Worm (Caenorhabditis elegans) whole organism, L2 larva: ENCODE measurements around the gene C31H2.14.

ENCODE experiments used
- C34F6.9 ChIP-seq: fragments of 150-350 bp; optimal IDR thresholded peaks from 2 replicates; lab custom pipeline; 2014; ENCODE audit warnings: missing biosample characterization, missing genetic modification characterization
- F13H6.1 ChIP-seq: sonication (generic microtip); optimal IDR thresholded peaks from 2 replicates; lab custom pipeline; 2016; ENCODE audit warnings: missing genetic modification characterization, missing compliant biosample characterization
- blmp-1 ChIP-seq: sonication (generic microtip); optimal IDR thresholded peaks from 2 replicates; lab custom pipeline; 2017; ENCODE audit warnings: missing genetic modification characterization, mild to moderate bottlenecking, missing compliant biosample characterization, antibody characterized with exemption, moderate library complexity; ENCODE audit not compliant: insufficient read depth
- ceh-16 ChIP-seq: fragments of 150-350 bp; optimal IDR thresholded peaks from 2 replicates; lab custom pipeline; 2014; ENCODE audit warnings: missing biosample characterization, missing genetic modification characterization
- ceh-82 ChIP-seq: fragments of 150-350 bp; optimal IDR thresholded peaks from 2 replicates; lab custom pipeline; 2014; ENCODE audit warnings: missing biosample characterization, missing genetic modification characterization
- crh-2 ChIP-seq: sonication (generic microtip); optimal IDR thresholded peaks from 2 replicates; lab custom pipeline; 2017; ENCODE audit warnings: missing biosample characterization, missing genetic modification characterization
- egl-27 ChIP-seq: sonication (generic microtip); optimal IDR thresholded peaks from 3 replicates; lab custom pipeline; 2017; ENCODE audit warnings: missing biosample characterization, missing genetic modification reagents, missing genetic modification characterization
- elt-3 ChIP-seq: sonication (generic microtip); optimal IDR thresholded peaks from 2 replicates; lab custom pipeline; 2017; ENCODE audit warnings: missing biosample characterization, missing genetic modification characterization
- fos-1 ChIP-seq: fragments of 150-350 bp; optimal IDR thresholded peaks from 2 replicates; lab custom pipeline; 2014; ENCODE audit warnings: missing biosample characterization, missing genetic modification characterization
- gmeb-1 ChIP-seq: fragments of 150-350 bp; optimal IDR thresholded peaks from 2 replicates; lab custom pipeline; 2014; ENCODE audit warnings: missing biosample characterization, missing genetic modification characterization
- lin-11 ChIP-seq: fragments of 150-350 bp; sonication (generic microtip); optimal IDR thresholded peaks from 2 replicates; lab custom pipeline; 2014; ENCODE audit warnings: missing biosample characterization, missing genetic modification characterization, inconsistent platforms, mixed read lengths
- lin-39 ChIP-seq: fragments of 150-350 bp; optimal IDR thresholded peaks from 2 replicates; lab custom pipeline; 2014; ENCODE audit warnings: missing biosample characterization, missing genetic modification reagents, missing genetic modification characterization
- mdl-1 ChIP-seq, 2 experiments: fragments of 150-350 bp in 1 of 2; sonication (generic microtip) in 1 of 2; optimal IDR thresholded peaks; 2 replicates each; lab custom pipeline; 2017; ENCODE audit warnings: missing biosample characterization in 2 of 2, missing genetic modification characterization in 2 of 2
- nhr-10 ChIP-seq: sonication (generic microtip); optimal IDR thresholded peaks from 2 replicates; lab custom pipeline; 2017; ENCODE audit warnings: missing biosample characterization, missing genetic modification characterization
- nhr-11 ChIP-seq: fragments of 150-350 bp; optimal IDR thresholded peaks from 2 replicates; lab custom pipeline; 2014; ENCODE audit warnings: missing biosample characterization, missing genetic modification characterization
- nhr-12 ChIP-seq: fragments of 150-350 bp; optimal IDR thresholded peaks from 2 replicates; lab custom pipeline; 2014; ENCODE audit warnings: missing biosample characterization, missing genetic modification characterization
- nhr-129 ChIP-seq: fragments of 150-350 bp; optimal IDR thresholded peaks from 2 replicates; lab custom pipeline; 2014; ENCODE audit warnings: missing biosample characterization, missing genetic modification characterization
- nhr-21 ChIP-seq: fragments of 150-350 bp; optimal IDR thresholded peaks from 2 replicates; lab custom pipeline; 2014; ENCODE audit warnings: missing biosample characterization, missing genetic modification characterization
- nhr-25 ChIP-seq: fragments of 150-350 bp; sonication (generic microtip); optimal IDR thresholded peaks from 3 replicates; lab custom pipeline; 2014; ENCODE audit warnings: missing biosample characterization, missing genetic modification characterization
- nhr-6 ChIP-seq: fragments of 150-350 bp; optimal IDR thresholded peaks from 2 replicates; lab custom pipeline; 2014; ENCODE audit warnings: missing biosample characterization, missing genetic modification characterization
- nhr-77 ChIP-seq: fragments of 150-350 bp; optimal IDR thresholded peaks from 2 replicates; lab custom pipeline; 2014; ENCODE audit warnings: missing biosample characterization, missing genetic modification characterization
- peb-1 ChIP-seq: fragments of 150-350 bp; optimal IDR thresholded peaks from 2 replicates; lab custom pipeline; 2014; ENCODE audit warnings: missing biosample characterization, missing genetic modification characterization
- sem-4 ChIP-seq: fragments of 150-350 bp; optimal IDR thresholded peaks from 2 replicates; lab custom pipeline; 2014; ENCODE audit warnings: missing biosample characterization, missing genetic modification reagents, missing genetic modification characterization
- sma-3 ChIP-seq: sonication (generic microtip); optimal IDR thresholded peaks from 2 replicates; lab custom pipeline; 2016; ENCODE audit warnings: missing genetic modification reagents, missing genetic modification characterization, missing compliant biosample characterization
- sma-9 ChIP-seq, 2 experiments: fragments of 150-350 bp in 1 of 2; sonication (generic microtip) in 1 of 2; optimal IDR thresholded peaks; 2 replicates each; lab custom pipeline; 2014 to 2016; ENCODE audit warnings: missing genetic modification characterization in 2 of 2, mild to moderate bottlenecking in 1 of 2, missing biosample characterization in 1 of 2, missing compliant biosample characterization in 1 of 2, missing genetic modification reagents in 1 of 2, moderate library complexity in 1 of 2
- unc-39 ChIP-seq: fragments of 150-350 bp; optimal IDR thresholded peaks from 2 replicates; lab custom pipeline; 2014; ENCODE audit warnings: missing biosample characterization, missing genetic modification characterization
- unc-55 ChIP-seq: fragments of 150-350 bp; sonication (generic microtip); optimal IDR thresholded peaks from 3 replicates; lab custom pipeline; 2014; ENCODE audit warnings: missing biosample characterization, missing genetic modification reagents, missing genetic modification characterization
- unc-62 ChIP-seq: fragments of 150-350 bp; optimal IDR thresholded peaks from 2 replicates; lab custom pipeline; 2014; ENCODE audit warnings: missing biosample characterization, missing genetic modification reagents, missing genetic modification characterization
- ztf-1 ChIP-seq: fragments of 200-800 bp; sonication (Bioruptor generic); conservative IDR thresholded peaks from 2 replicates; pipeline ENCODE4 v1.3.6; 2022; ENCODE audit warnings: missing genetic modification characterization, missing compliant biosample characterization
- ztf-11 ChIP-seq: sonication (generic microtip); optimal IDR thresholded peaks from 2 replicates; lab custom pipeline; 2017; ENCODE audit warnings: missing biosample characterization, missing genetic modification characterization
- ztf-4 ChIP-seq: fragments of 150-350 bp; optimal IDR thresholded peaks from 2 replicates; lab custom pipeline; 2014; ENCODE audit warnings: missing biosample characterization, missing genetic modification characterization

The C31H2.14 gene

ce11 chrX:5106187-5106694 is 41.8 kb upstream of the C31H2.14 start:
- TF ChIP-seq F13H6.1 (no peak), nhr-10 (tag; lab: Kevin White, UChicago) (no peak), lin-11 (no peak), unc-39 (tag; lab: Kevin White, UChicago) (no peak)

DNA sequence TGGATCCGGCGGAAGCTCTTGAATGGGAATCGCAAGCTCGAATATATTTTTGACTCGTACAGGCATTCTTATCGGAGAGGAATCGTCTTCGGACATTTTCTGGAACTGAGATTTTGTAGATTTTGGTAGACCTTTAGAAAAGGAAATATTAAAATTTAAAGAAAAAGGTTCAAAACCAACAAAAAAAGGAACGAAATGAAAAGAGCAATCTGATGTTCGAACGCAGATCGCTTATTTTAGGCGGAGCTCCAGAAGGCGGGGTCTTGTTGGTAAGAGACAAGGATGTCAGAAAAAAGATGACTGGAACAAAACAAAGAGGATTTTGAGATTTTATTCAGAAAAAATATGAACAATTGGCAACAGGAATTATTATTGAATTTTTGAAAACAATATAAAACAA is 41.1 kb upstream of the C31H2.14 start, which contains the start of gene C42D8.9:
Gene C42D8.9 (minus strand): TSS at position 101 of the 400 bp plus-strand sequence.
- TF ChIP-seq lin-39 (tag; lab: Kevin White, UChicago) = no peak
- no peak for TF ChIP-seq gmeb-1 (tag; lab: Kevin White, UChicago)
- TF ChIP-seq egl-27 (tag; lab: Kevin White, UChicago) = no peak
- no peak for TF ChIP-seq unc-62 (GFP tag; lab: Kevin White, UChicago)
- TF ChIP-seq lin-11 = no peak
- TF ChIP-seq ceh-82 (tag; lab: Kevin White, UChicago) = no peak
- no peak for TF ChIP-seq ceh-16 (tag; lab: Kevin White, UChicago)
- no peak for TF ChIP-seq nhr-12 (tag; lab: Kevin White, UChicago)
- TF ChIP-seq C34F6.9 (tag; lab: Kevin White, UChicago) = no peak
- TF ChIP-seq ztf-4 = no peak
- TF ChIP-seq crh-2 = no peak
- no peak for TF ChIP-seq ztf-11
- TF ChIP-seq unc-39 (tag; lab: Kevin White, UChicago) = no peak
- no peak for TF ChIP-seq unc-55 (GFP tag; lab: Kevin White, UChicago)
- TF ChIP-seq elt-3 = no peak
- TF ChIP-seq peb-1 (tag; lab: Kevin White, UChicago) = no peak
- no peak for TF ChIP-seq blmp-1
- no peak for TF ChIP-seq nhr-21 (tag; lab: Kevin White, UChicago)
- TF ChIP-seq nhr-25 = no peak

DNA sequence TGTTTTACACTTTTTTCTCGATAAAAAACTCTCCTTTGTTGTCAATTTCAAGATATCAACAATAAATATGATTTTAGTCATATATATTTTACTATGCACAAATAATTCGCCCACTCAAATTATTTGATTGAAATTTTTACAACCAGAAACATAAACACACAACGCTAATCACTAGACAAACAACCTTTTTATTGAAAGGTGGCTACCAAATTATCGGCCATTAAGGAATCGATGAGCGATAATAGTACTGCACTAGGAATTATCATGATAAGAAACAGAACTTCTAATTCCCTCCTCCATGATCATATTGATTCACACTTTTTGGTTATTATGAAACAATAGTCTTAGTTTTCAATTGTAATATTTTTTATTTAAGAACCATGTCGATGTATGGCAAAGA is 38.9 kb upstream of the C31H2.14 start, which contains the start of gene C42D8.1:
Gene C42D8.1 (plus strand): TSS at position 377 of the 400 bp plus-strand sequence.
- TF ChIP-seq egl-27 (tag; lab: Kevin White, UChicago) = no peak
- TF ChIP-seq crh-2 = peak; percentile 18
- TF ChIP-seq fos-1 = peak; percentile 83
- peak; percentile 22 for TF ChIP-seq sma-9 (GFP tag; optimal IDR thresholded peaks at IDR 0.05; lab: Kevin White, UChicago)
- TF ChIP-seq sma-9 (tag; optimal IDR thresholded peaks at IDR 0.05; lab: Kevin White, UChicago) = no peak
- TF ChIP-seq, all 48 proteins: peak for 3

- TF ChIP-seq ztf-4 = no peak
- no peak for TF ChIP-seq nhr-10 (tag; lab: Kevin White, UChicago)
- TF ChIP-seq egl-27 (tag; lab: Kevin White, UChicago) = no peak
- TF ChIP-seq nhr-12 (tag; lab: Kevin White, UChicago) = no peak
- no peak for TF ChIP-seq nhr-11 (tag; lab: Kevin White, UChicago)
- TF ChIP-seq peb-1 (tag; lab: Kevin White, UChicago) = no peak
- TF ChIP-seq nhr-77 (tag; lab: Kevin White, UChicago) = no peak
- TF ChIP-seq ceh-16 (tag; lab: Kevin White, UChicago) = no peak
- TF ChIP-seq ztf-1 (GFP tag; lab: Robert Waterston, UW) = no peak
- no peak for TF ChIP-seq sma-3
- no peak for TF ChIP-seq nhr-6
- TF ChIP-seq, all 48 proteins: peak for 0
Measured at ce11 chrX:5111894-5112293, 36.1 kb upstream of the C31H2.14 start.

DNA sequence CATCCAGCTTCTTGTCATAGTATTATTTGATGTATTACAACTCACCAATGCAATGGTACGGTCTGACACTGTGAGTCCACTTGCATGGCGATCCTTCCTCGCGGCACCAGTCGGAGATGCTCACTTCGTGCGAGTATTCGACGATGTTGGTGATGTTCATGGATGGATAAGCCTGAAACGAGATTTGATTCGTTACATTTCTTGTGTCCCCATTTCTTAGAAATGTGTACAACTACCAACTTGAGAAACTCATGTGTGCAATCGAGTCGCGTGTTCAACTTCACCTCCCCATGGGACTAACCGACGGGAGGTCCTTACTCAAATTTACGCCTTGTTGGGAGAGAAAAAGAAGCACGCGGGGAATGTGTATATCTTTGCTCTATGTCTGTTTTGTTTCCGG is 32.5 kb upstream of the C31H2.14 start:
- peak in 1 of 2 experiments; percentile 25 for TF ChIP-seq mdl-1 (tag; optimal IDR thresholded peaks at IDR 0.05; lab: Kevin White, UChicago)
- TF ChIP-seq nhr-129 (tag; lab: Kevin White, UChicago) = no peak

DNA sequence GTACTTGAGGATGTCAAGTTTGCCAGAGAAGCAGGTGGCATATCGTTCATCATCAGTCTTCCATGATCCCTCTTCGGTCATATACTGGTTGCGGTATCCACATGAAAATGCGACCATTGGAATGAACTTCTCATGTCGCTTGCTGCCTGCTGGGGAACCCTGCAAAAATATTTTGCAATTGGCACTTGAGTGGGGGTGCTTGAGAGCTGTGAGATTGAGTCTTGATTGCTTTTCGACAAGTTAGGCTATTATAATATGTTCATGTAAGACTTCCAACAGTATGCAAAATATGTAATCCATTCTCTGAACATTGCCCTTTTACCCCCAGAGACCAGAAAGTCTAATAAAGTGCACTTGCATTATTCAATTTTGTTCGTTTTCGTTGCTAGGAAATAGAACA is 31.8 kb upstream of the C31H2.14 start:
- TF ChIP-seq ztf-11 (no peak), peb-1 (tag; lab: Kevin White, UChicago) (no peak), sem-4 (tag; lab: Kevin White, UChicago) (no peak), egl-27 (tag; lab: Kevin White, UChicago) (no peak), lin-39 (tag; lab: Kevin White, UChicago) (no peak), nhr-11 (tag; lab: Kevin White, UChicago) (no peak), ceh-16 (tag; lab: Kevin White, UChicago) (no peak), fos-1 (no peak), lin-11 (no peak), ztf-1 (GFP tag; lab: Robert Waterston, UW) (no peak), mdl-1 (tag; optimal IDR thresholded peaks at IDR 0.05; lab: Kevin White, UChicago) (no peak)
